Fruit fly (Drosophila melanogaster) whole organism, embryonic: Measurements from ENCODE around the gene holn1.

Experiments
- Ada2b ChIP-seq: fragments of 200-800 bp; sonication (Bioruptor generic); IDR thresholded peaks from 2 replicates; pipeline ENCODE4 v1.3.6; 2022; ENCODE audit warnings: missing biosample characterization, missing genetic modification characterization
- C15 ChIP-seq: fragments of 200-800 bp; sonication (Bioruptor generic); IDR thresholded peaks from 3 replicates; pipeline ENCODE4 v1.3.6; 2022; ENCODE audit warnings: missing biosample characterization, missing genetic modification characterization
- CG11696 ChIP-seq: fragments of 200-800 bp; sonication (Bioruptor generic); IDR thresholded peaks from 2 replicates; pipeline ENCODE4 v1.3.6; 2022; ENCODE audit warnings: missing biosample characterization, missing genetic modification characterization
- CG12104 ChIP-seq: fragments of 200-800 bp; sonication (Bioruptor generic); optimal IDR thresholded peaks from 3 replicates; lab custom pipeline; 2016; ENCODE audit warnings: missing biosample characterization, missing genetic modification characterization
- CG12236 ChIP-seq: fragments of 200-800 bp; sonication (Bioruptor generic); optimal IDR thresholded peaks from 2 replicates; lab custom pipeline; 2016; ENCODE audit warnings: missing biosample characterization, missing genetic modification characterization
- CG13424 ChIP-seq: fragments of 200-800 bp; sonication (Bioruptor generic); optimal IDR thresholded peaks from 2 replicates; lab custom pipeline; 2019; ENCODE audit warnings: missing biosample characterization, mild to moderate bottlenecking, missing genetic modification characterization, moderate library complexity
- CG17385 ChIP-seq: fragments of 200-800 bp; sonication (Bioruptor generic); optimal IDR thresholded peaks from 3 replicates; lab custom pipeline; 2018; ENCODE audit warnings: missing biosample characterization, mild to moderate bottlenecking, missing genetic modification characterization
- CG18476 ChIP-seq: fragments of 200-800 bp; sonication (Bioruptor generic); optimal IDR thresholded peaks from 2 replicates; lab custom pipeline; 2016; ENCODE audit warnings: missing biosample characterization, mild to moderate bottlenecking, missing genetic modification characterization
- CG3065 ChIP-seq: fragments of 200-800 bp; sonication (Bioruptor generic); optimal IDR thresholded peaks from 2 replicates; lab custom pipeline; 2016; ENCODE audit warnings: missing biosample characterization, missing genetic modification characterization
- CG33213 ChIP-seq: fragments of 200-800 bp; sonication (Bioruptor generic); optimal IDR thresholded peaks from 3 replicates; lab custom pipeline; 2016; ENCODE audit warnings: missing biosample characterization, missing genetic modification characterization
- CG3847 ChIP-seq: fragments of 200-800 bp; sonication (Bioruptor generic); IDR thresholded peaks from 2 replicates; pipeline ENCODE4 v1.3.6; 2022; ENCODE audit warnings: missing biosample characterization, missing genetic modification characterization
- CG4424 ChIP-seq: fragments of 200-800 bp; sonication (Bioruptor generic); optimal IDR thresholded peaks from 3 replicates; lab custom pipeline; 2016; ENCODE audit warnings: missing biosample characterization, missing genetic modification characterization
- CG4707 ChIP-seq: fragments of 200-800 bp; sonication (Bioruptor generic); optimal IDR thresholded peaks from 2 replicates; lab custom pipeline; 2018; ENCODE audit warnings: missing biosample characterization, mild to moderate bottlenecking, missing genetic modification characterization, moderate library complexity
- CG4854 ChIP-seq: fragments of 200-800 bp; sonication (Bioruptor generic); optimal IDR thresholded peaks from 2 replicates; lab custom pipeline; 2016; ENCODE audit warnings: missing biosample characterization, missing genetic modification characterization, inconsistent platforms
- CG6654 ChIP-seq: fragments of 200-800 bp; sonication (Bioruptor generic); optimal IDR thresholded peaks from 2 replicates; lab custom pipeline; 2017; ENCODE audit warnings: missing biosample characterization, mild to moderate bottlenecking, missing genetic modification characterization
- CG7928 ChIP-seq: fragments of 200-800 bp; sonication (Bioruptor generic); optimal IDR thresholded peaks from 2 replicates; lab custom pipeline; 2017; ENCODE audit warnings: missing biosample characterization, mild to moderate bottlenecking, missing genetic modification characterization
- CG8765 ChIP-seq: fragments of 200-800 bp; sonication (Bioruptor generic); IDR thresholded peaks from 2 replicates; pipeline ENCODE4 v1.3.6; 2022; ENCODE audit warnings: missing biosample characterization, missing genetic modification characterization
- D19A ChIP-seq: fragments of 200-800 bp; optimal IDR thresholded peaks from 3 replicates; lab custom pipeline; 2019; ENCODE audit warnings: missing biosample characterization, mild to moderate bottlenecking, missing genetic modification characterization, moderate library complexity
- D19B ChIP-seq: fragments of 200-800 bp; sonication (Bioruptor generic); optimal IDR thresholded peaks from 2 replicates; lab custom pipeline; 2017; ENCODE audit warnings: missing biosample characterization, mild to moderate bottlenecking, missing genetic modification characterization
- Dp ChIP-seq: fragments of 200-800 bp; sonication (Bioruptor generic); optimal IDR thresholded peaks from 2 replicates; lab custom pipeline; 2018; ENCODE audit warnings: missing biosample characterization, mild to moderate bottlenecking, missing genetic modification characterization, moderate library complexity
- Fer1 ChIP-seq: fragments of 200-800 bp; sonication (Bioruptor generic); optimal IDR thresholded peaks from 2 replicates; lab custom pipeline; 2017; ENCODE audit warnings: missing biosample characterization, mild to moderate bottlenecking, missing genetic modification characterization
- HLH54F ChIP-seq: fragments of 200-800 bp; sonication (Bioruptor generic); optimal IDR thresholded peaks from 3 replicates; lab custom pipeline; 2016; ENCODE audit warnings: missing biosample characterization, missing genetic modification characterization
- Hey ChIP-seq: fragments of 200-800 bp; sonication (Bioruptor generic); optimal IDR thresholded peaks from 3 replicates; lab custom pipeline; 2018; ENCODE audit warnings: missing biosample characterization, mild to moderate bottlenecking, missing genetic modification characterization
- HmgZ ChIP-seq: fragments of 200-800 bp; sonication (Bioruptor generic); optimal IDR thresholded peaks from 2 replicates; lab custom pipeline; 2018; ENCODE audit warnings: missing biosample characterization, mild to moderate bottlenecking, missing genetic modification characterization
- Hr78 ChIP-seq, 2 experiments: fragments of 200-800 bp in 1 of 2; fragments of >200 bp in 1 of 2; sonication (Bioruptor generic) in 1 of 2; optimal IDR thresholded peaks; 2 replicates each; lab custom pipeline; 2017 to 2019; ENCODE audit warnings: missing biosample characterization in 2 of 2, missing genetic modification characterization in 2 of 2, mild to moderate bottlenecking in 1 of 2, moderate library complexity in 1 of 2
- NC2β ChIP-seq: fragments of 200-800 bp; sonication (Bioruptor generic); optimal IDR thresholded peaks from 2 replicates; lab custom pipeline; 2016; ENCODE audit warnings: missing biosample characterization, missing genetic modification characterization
- Opbp ChIP-seq: fragments of 200-800 bp; sonication (Bioruptor generic); IDR thresholded peaks from 3 replicates; pipeline ENCODE4 v1.3.6; 2022; ENCODE audit warnings: missing biosample characterization, missing genetic modification characterization; ENCODE audit not compliant: partially characterized antibody
- Poxn ChIP-seq: fragments of 200-800 bp; sonication (Bioruptor generic); IDR thresholded peaks from 2 replicates; pipeline ENCODE4 v1.3.6; 2022; ENCODE audit warnings: missing biosample characterization, missing genetic modification characterization
- Sox100B ChIP-seq: fragments of 200-800 bp; sonication (Bioruptor generic); optimal IDR thresholded peaks from 3 replicates; lab custom pipeline; 2018; ENCODE audit warnings: missing biosample characterization, mild to moderate bottlenecking, missing genetic modification characterization
- TFAM ChIP-seq: fragments of 200-800 bp; sonication (Bioruptor generic); optimal IDR thresholded peaks from 2 replicates; lab custom pipeline; 2017; ENCODE audit warnings: missing biosample characterization, missing genetic modification characterization, inconsistent platforms
- Vsx1 ChIP-seq: fragments of 200-800 bp; sonication (Bioruptor generic); optimal IDR thresholded peaks from 2 replicates; lab custom pipeline; 2017; ENCODE audit warnings: missing biosample characterization, mild to moderate bottlenecking, missing genetic modification characterization, missing genetic modification reagents
- bigmax ChIP-seq: fragments of 200-800 bp; sonication (Bioruptor generic); optimal IDR thresholded peaks from 2 replicates; lab custom pipeline; 2018; ENCODE audit warnings: missing biosample characterization, mild to moderate bottlenecking, missing genetic modification characterization
- br ChIP-seq: fragments of >200 bp; optimal IDR thresholded peaks from 2 replicates; lab custom pipeline; 2017
- fu2 ChIP-seq: fragments of 200-800 bp; sonication (Bioruptor generic); optimal IDR thresholded peaks from 2 replicates; lab custom pipeline; 2016; ENCODE audit warnings: missing biosample characterization, missing genetic modification characterization
- gem ChIP-seq: fragments of 200-800 bp; sonication (Bioruptor generic); optimal IDR thresholded peaks from 2 replicates; lab custom pipeline; 2019; ENCODE audit warnings: missing biosample characterization, mild to moderate bottlenecking, missing genetic modification characterization, moderate library complexity
- grau ChIP-seq: fragments of 200-800 bp; optimal IDR thresholded peaks from 3 replicates; lab custom pipeline; 2019; ENCODE audit warnings: missing biosample characterization, mild to moderate bottlenecking, missing genetic modification characterization, moderate library complexity
- jing ChIP-seq: fragments of 200-800 bp; sonication (Bioruptor generic); optimal IDR thresholded peaks from 2 replicates; lab custom pipeline; 2018; ENCODE audit warnings: missing biosample characterization, mild to moderate bottlenecking, missing genetic modification characterization
- kni ChIP-seq: fragments of 200-800 bp; sonication (Bioruptor generic); optimal IDR thresholded peaks from 3 replicates; lab custom pipeline; 2017; ENCODE audit warnings: mild to moderate bottlenecking, missing biosample characterization, missing genetic modification reagents, missing genetic modification characterization
- mirr ChIP-seq: fragments of 200-800 bp; sonication (Bioruptor generic); optimal IDR thresholded peaks from 3 replicates; lab custom pipeline; 2018; ENCODE audit warnings: missing biosample characterization, mild to moderate bottlenecking, missing genetic modification characterization
- nau ChIP-seq: fragments of 200-800 bp; sonication (Bioruptor generic); optimal IDR thresholded peaks from 3 replicates; lab custom pipeline; 2017; ENCODE audit warnings: missing biosample characterization, mild to moderate bottlenecking, missing genetic modification characterization, missing genetic modification reagents
- p53 ChIP-seq: fragments of 200-800 bp; sonication (Bioruptor generic); optimal IDR thresholded peaks from 2 replicates; lab custom pipeline; 2016; ENCODE audit warnings: missing biosample characterization, missing genetic modification characterization
- pnt ChIP-seq: fragments of 200-800 bp; sonication (Bioruptor generic); optimal IDR thresholded peaks from 3 replicates; lab custom pipeline; 2016; ENCODE audit warnings: missing biosample characterization, missing genetic modification characterization
- pzg ChIP-seq: fragments of 200-800 bp; sonication (Bioruptor generic); optimal IDR thresholded peaks from 3 replicates; lab custom pipeline; 2018; ENCODE audit warnings: missing biosample characterization, mild to moderate bottlenecking, missing genetic modification characterization, moderate library complexity
- shn ChIP-seq: fragments of 200-800 bp; sonication (Bioruptor generic); optimal IDR thresholded peaks from 3 replicates; lab custom pipeline; 2016; ENCODE audit warnings: missing biosample characterization, missing genetic modification characterization
- sima ChIP-seq: fragments of 200-800 bp; sonication (Bioruptor generic); optimal IDR thresholded peaks from 2 replicates; lab custom pipeline; 2016; ENCODE audit warnings: missing biosample characterization, missing genetic modification characterization
- sob ChIP-seq: fragments of 200-800 bp; sonication (Bioruptor generic); IDR thresholded peaks from 2 replicates; pipeline ENCODE4 v1.3.6; 2022; ENCODE audit warnings: missing biosample characterization, missing genetic modification characterization
- trem ChIP-seq: fragments of 200-800 bp; optimal IDR thresholded peaks from 3 replicates; lab custom pipeline; 2019; ENCODE audit warnings: missing biosample characterization, mild to moderate bottlenecking, missing genetic modification characterization, moderate library complexity
- unc-4 ChIP-seq: fragments of 200-800 bp; sonication (Bioruptor generic); IDR thresholded peaks from 2 replicates; pipeline ENCODE4 v1.3.6; 2022; ENCODE audit warnings: missing biosample characterization, missing genetic modification characterization; ENCODE audit not compliant: partially characterized antibody
- usp ChIP-seq: fragments of >200 bp; optimal IDR thresholded peaks from 2 replicates; lab custom pipeline; 2017; ENCODE audit warnings: missing biosample characterization, missing genetic modification characterization
- zen2 ChIP-seq: fragments of 200-800 bp; sonication (Bioruptor generic); IDR thresholded peaks from 3 replicates; pipeline ENCODE4 v1.3.6; 2022; ENCODE audit warnings: missing biosample characterization, missing genetic modification characterization; ENCODE audit not compliant: partially characterized antibody
- zf30C ChIP-seq: fragments of 200-800 bp; sonication (Bioruptor generic); optimal IDR thresholded peaks from 3 replicates; lab custom pipeline; 2018; ENCODE audit warnings: missing biosample characterization, mild to moderate bottlenecking, missing genetic modification characterization

The holn1 gene

DNA sequence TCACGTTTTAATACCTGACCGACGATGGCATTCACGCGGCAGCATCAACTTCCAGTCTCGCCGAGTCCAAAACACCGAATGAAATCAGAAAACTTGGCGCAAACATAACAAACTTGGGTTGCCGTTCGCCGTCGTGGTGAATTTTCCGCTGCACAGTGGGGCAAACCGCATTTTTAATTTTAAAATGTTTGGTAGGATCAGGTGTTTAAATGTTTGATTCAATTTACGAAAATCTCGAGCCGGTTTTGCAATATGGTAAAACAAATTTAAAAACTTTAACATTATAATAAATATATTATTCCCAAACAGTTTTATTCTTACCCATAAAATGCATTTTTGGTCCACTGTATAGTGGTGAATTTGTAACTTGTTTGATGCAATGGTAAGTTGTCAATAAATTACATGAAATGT, 38.5 kb downstream of the holn1 start, which contains the start of gene RluA-1 (continued):
- TF ChIP-seq Vsx1 (GFP tag; lab: Kevin White, UChicago) (peak; percentile 98), trem (tag; lab: Kevin White, UChicago) (peak; percentile 97), CG18476 (GFP tag; lab: Kevin White, UChicago) (peak; percentile 98), CG33213 (GFP tag; lab: Kevin White, UChicago) (peak; percentile 96), CG7928 (GFP tag; lab: Kevin White, UChicago) (peak; percentile 81), C15 (GFP tag; lab: Robert Waterston, UW) (peak; percentile 96), CG17385 (GFP tag; lab: Kevin White, UChicago) (peak; percentile 99), shn (GFP tag; lab: Kevin White, UChicago) (peak; percentile 84), grau (peak; percentile 99), sima (GFP tag; lab: Kevin White, UChicago) (peak; percentile 52), CG4424 (GFP tag; lab: Kevin White, UChicago) (peak; percentile 99), CG6654 (GFP tag; lab: Kevin White, UChicago) (peak; percentile 94), HmgZ (tag; lab: Kevin White, UChicago) (peak; percentile 99), zen2 (no peak), fu2 (GFP tag; lab: Kevin White, UChicago) (peak; percentile 86), Hey (tag; lab: Kevin White, UChicago) (peak; percentile 89), CG3065 (peak; percentile 99), CG13424 (peak; percentile 100), CG12236 (peak; percentile 86), kni (GFP tag; lab: Kevin White, UChicago) (peak; percentile 94), sob (GFP tag; lab: Robert Waterston, UW) (peak; percentile 100), unc-4 (GFP tag; lab: Robert Waterston, UW) (peak; percentile 52; the same call in 1 of the 2 replicates), Ada2b (peak; percentile 96), p53 (GFP tag; lab: Kevin White, UChicago) (peak; percentile 64), jing (peak; percentile 98), CG8765 (GFP tag; lab: Robert Waterston, UW) (peak; percentile 98), CG11696 (GFP tag; lab: Robert Waterston, UW) (peak; percentile 98), CG4707 (GFP tag; lab: Kevin White, UChicago) (peak; percentile 99), br (lab: Kevin White, UChicago) (no peak), Sox100B (GFP tag; lab: Kevin White, UChicago) (peak; percentile 98), pnt (GFP tag; lab: Kevin White, UChicago) (peak; percentile 91), CG12104 (peak; percentile 99), D19A (peak; percentile 95), gem (tag; lab: Kevin White, UChicago) (peak; percentile 100), Poxn (GFP tag; lab: Robert Waterston, UW) (peak; percentile 92), nau (GFP tag; lab: Kevin White, UChicago) (peak; percentile 99), usp (GFP tag; lab: Kevin White, UChicago) (no peak), CG3847 (GFP tag; lab: Robert Waterston, UW) (peak; percentile 99), Hr78 (GFP tag; optimal IDR thresholded peaks at IDR 0.05; lab: Kevin White, UChicago) (peak in 1 of 2 experiments; percentile 96), CG4854 (peak; percentile 97), TFAM (GFP tag; lab: Kevin White, UChicago) (peak; percentile 95), HLH54F (GFP tag; lab: Kevin White, UChicago) (peak; percentile 92), Fer1 (peak; percentile 99), pzg (peak; percentile 26), Dp (GFP tag; lab: Kevin White, UChicago) (peak; percentile 50), D19B (GFP tag; lab: Kevin White, UChicago) (peak; percentile 95), NC2β (GFP tag; lab: Kevin White, UChicago) (peak; percentile 95), Opbp (GFP tag; lab: Robert Waterston, UW) (peak; percentile 70), zf30C (peak; percentile 38), mirr (GFP tag; lab: Kevin White, UChicago) (peak; percentile 97), bigmax (GFP tag; lab: Kevin White, UChicago) (peak; percentile 80)
